Worm (Caenorhabditis elegans) whole organism, late embryonic: ENCODE measurements around the gene taf-13.

Source experiments
- ama-1 ChIP-seq: fragments of 150-350 bp; optimal IDR thresholded peaks from 2 replicates; lab custom pipeline; 2014
- dmd-4 ChIP-seq: sonication (generic microtip); optimal IDR thresholded peaks from 2 replicates; lab custom pipeline; 2016; ENCODE audit warnings: borderline replicate concordance, missing genetic modification characterization, missing compliant biosample characterization
- fkh-10 ChIP-seq: fragments of 150-350 bp; optimal IDR thresholded peaks from 2 replicates; lab custom pipeline; 2014; ENCODE audit warnings: missing biosample characterization, missing genetic modification reagents, missing genetic modification characterization
- nhr-11 ChIP-seq: fragments of 150-350 bp; optimal IDR thresholded peaks from 2 replicates; lab custom pipeline; 2014; ENCODE audit warnings: missing biosample characterization, missing genetic modification characterization
- nhr-232 ChIP-seq: sonication (generic microtip); optimal IDR thresholded peaks from 2 replicates; lab custom pipeline; 2016; ENCODE audit warnings: missing genetic modification characterization, missing compliant biosample characterization
- pag-3 ChIP-seq: sonication (generic microtip); optimal IDR thresholded peaks from 2 replicates; lab custom pipeline; 2016; ENCODE audit warnings: missing compliant biosample characterization, missing genetic modification characterization, borderline replicate concordance
- pros-1 ChIP-seq: fragments of 150-350 bp; optimal IDR thresholded peaks from 2 replicates; lab custom pipeline; 2014; ENCODE audit warnings: missing biosample characterization, missing genetic modification reagents, missing genetic modification characterization
- rnt-1 ChIP-seq: sonication (generic microtip); optimal IDR thresholded peaks from 2 replicates; lab custom pipeline; 2016; ENCODE audit warnings: missing genetic modification characterization, missing compliant biosample characterization
- sox-4 ChIP-seq: sonication (generic microtip); optimal IDR thresholded peaks from 2 replicates; lab custom pipeline; 2017; ENCODE audit warnings: mild to moderate bottlenecking, missing genetic modification characterization, inconsistent platforms, missing compliant biosample characterization

DNA sequence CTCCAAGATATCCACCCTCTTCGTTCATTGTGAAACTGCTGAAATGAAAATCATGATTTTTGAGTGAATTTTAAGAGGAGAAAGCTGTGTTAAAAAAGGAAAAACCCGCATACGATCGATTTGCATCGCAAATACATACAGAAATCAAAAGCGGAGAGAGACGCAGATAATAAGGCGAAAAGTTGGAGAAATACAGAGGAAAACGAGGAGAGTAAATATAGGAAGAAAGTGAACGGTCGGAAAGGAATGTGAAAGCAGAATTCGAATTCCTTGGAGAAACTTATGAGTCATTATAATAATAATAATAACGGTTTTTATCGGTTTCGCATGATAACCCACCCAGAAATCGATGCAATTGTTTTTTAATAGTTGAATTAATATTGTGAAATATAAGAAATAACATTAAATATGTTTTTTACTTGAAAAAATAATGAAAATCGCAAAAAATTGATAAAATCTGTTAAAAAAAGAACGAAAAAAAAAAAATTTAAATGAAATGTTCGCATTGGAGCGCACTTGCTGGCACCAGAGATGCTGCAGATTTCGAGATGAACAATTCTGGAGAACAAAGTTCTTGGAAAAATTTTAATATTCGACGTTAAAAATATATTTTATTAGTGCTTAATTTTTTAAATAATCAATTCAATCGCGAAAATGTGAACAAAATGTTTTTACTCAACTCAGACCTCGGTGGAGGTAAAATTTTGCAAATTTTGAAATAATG is 2.0 kb upstream of the taf-13 start, which contains the start of gene ccm-3:
- TF ChIP-seq fkh-10 (GFP tag; lab: Kevin White, UChicago) (no peak), ama-1 (lab: Kevin White, UChicago) (no peak), sox-4 (tag; lab: Kevin White, UChicago) (no peak), nhr-11 (no peak), pag-3 (tag; lab: Kevin White, UChicago) (no peak), rnt-1 (tag; lab: Kevin White, UChicago) (no peak), pros-1 (tag; lab: Kevin White, UChicago) (no peak), nhr-232 (tag; lab: Kevin White, UChicago) (no peak), dmd-4 (tag; lab: Kevin White, UChicago) (no peak)
